Fruit fly (Drosophila melanogaster) whole organism, embryonic: Measurements from ENCODE around the gene cav.
A peak's percentile ranks its signal among the peaks of the same experiment; 100 is the strongest.

Experiments used
- Atf6 ChIP-seq: fragments of 200-800 bp; sonication (Bioruptor generic); IDR thresholded peaks from 2 replicates; pipeline ENCODE4 v1.3.6; 2022; ENCODE audit warnings: missing biosample characterization, missing genetic modification characterization
- CG10462 ChIP-seq: fragments of 200-800 bp; sonication (Bioruptor generic); optimal IDR thresholded peaks from 2 replicates; lab custom pipeline; 2016; ENCODE audit warnings: missing biosample characterization, missing genetic modification characterization
- CG11504 ChIP-seq: fragments of 200-800 bp; sonication (Bioruptor generic); optimal IDR thresholded peaks from 3 replicates; lab custom pipeline; 2019; ENCODE audit warnings: missing biosample characterization, mild to moderate bottlenecking, missing genetic modification characterization, moderate library complexity
- CG11560 ChIP-seq: fragments of 200-800 bp; sonication (Bioruptor generic); IDR thresholded peaks from 3 replicates; pipeline ENCODE4 v1.3.6; 2022; ENCODE audit warnings: missing biosample characterization, missing genetic modification characterization
- CG12104 ChIP-seq: fragments of 200-800 bp; sonication (Bioruptor generic); optimal IDR thresholded peaks from 3 replicates; lab custom pipeline; 2016; ENCODE audit warnings: missing biosample characterization, missing genetic modification characterization
- CG12391 ChIP-seq: fragments of 200-800 bp; sonication (Bioruptor generic); optimal IDR thresholded peaks from 3 replicates; lab custom pipeline; 2018; ENCODE audit warnings: missing biosample characterization, mild to moderate bottlenecking, missing genetic modification characterization, moderate library complexity
- CG15011 ChIP-seq: fragments of 200-800 bp; sonication (Bioruptor generic); optimal IDR thresholded peaks from 3 replicates; lab custom pipeline; 2018; ENCODE audit warnings: missing biosample characterization, mild to moderate bottlenecking, missing genetic modification characterization
- CG1647 ChIP-seq: fragments of 200-800 bp; sonication (Bioruptor generic); optimal IDR thresholded peaks from 3 replicates; lab custom pipeline; 2016; ENCODE audit warnings: missing biosample characterization, missing genetic modification characterization
- CG18764 ChIP-seq: fragments of 200-800 bp; sonication (Bioruptor generic); optimal IDR thresholded peaks from 3 replicates; lab custom pipeline; 2016; ENCODE audit warnings: missing biosample characterization, missing genetic modification characterization
- CG2120 ChIP-seq: fragments of 200-800 bp; sonication (Bioruptor generic); optimal IDR thresholded peaks from 3 replicates; lab custom pipeline; 2016; ENCODE audit warnings: missing biosample characterization, missing genetic modification characterization
- CG2889 ChIP-seq: fragments of 200-800 bp; sonication (Bioruptor generic); IDR thresholded peaks from 3 replicates; pipeline ENCODE4 v1.3.6; 2022; ENCODE audit warnings: missing biosample characterization, missing genetic modification characterization
- CG30020 ChIP-seq: fragments of 200-800 bp; optimal IDR thresholded peaks from 2 replicates; lab custom pipeline; 2019; ENCODE audit warnings: missing biosample characterization, mild to moderate bottlenecking, missing genetic modification characterization, moderate library complexity
- CG30431 ChIP-seq: fragments of 200-800 bp; sonication (Bioruptor generic); optimal IDR thresholded peaks from 2 replicates; lab custom pipeline; 2017; ENCODE audit warnings: missing biosample characterization, missing genetic modification characterization
- CG34224 ChIP-seq: fragments of 200-800 bp; sonication (Bioruptor generic); IDR thresholded peaks from 3 replicates; pipeline ENCODE4 v1.3.6; 2022; ENCODE audit warnings: missing biosample characterization, missing genetic modification characterization; ENCODE audit not compliant: partially characterized antibody
- CG3995 ChIP-seq: fragments of 200-800 bp; sonication (Bioruptor generic); optimal IDR thresholded peaks from 3 replicates; lab custom pipeline; 2016; ENCODE audit warnings: missing biosample characterization, missing genetic modification characterization
- CG4360 ChIP-seq: fragments of 200-800 bp; sonication (Bioruptor generic); IDR thresholded peaks from 2 replicates; pipeline ENCODE4 v1.3.6; 2022; ENCODE audit warnings: missing biosample characterization, missing genetic modification characterization
- CG4730 ChIP-seq: fragments of 200-800 bp; sonication (Bioruptor generic); IDR thresholded peaks from 2 replicates; pipeline ENCODE4 v1.3.6; 2022; ENCODE audit warnings: missing biosample characterization, missing genetic modification characterization
- CG4854 ChIP-seq: fragments of 200-800 bp; sonication (Bioruptor generic); optimal IDR thresholded peaks from 2 replicates; lab custom pipeline; 2016; ENCODE audit warnings: missing biosample characterization, missing genetic modification characterization, inconsistent platforms
- CG7963 ChIP-seq: fragments of 200-800 bp; sonication (Bioruptor generic); IDR thresholded peaks from 3 replicates; pipeline ENCODE4 v1.3.6; 2022; ENCODE audit warnings: missing biosample characterization, missing genetic modification characterization; ENCODE audit not compliant: partially characterized antibody
- CG9932 ChIP-seq: fragments of 200-800 bp; sonication (Bioruptor generic); IDR thresholded peaks from 2 replicates; pipeline ENCODE4 v1.3.6; 2022; ENCODE audit warnings: missing biosample characterization, missing genetic modification characterization
- CkIIα-i1 ChIP-seq: fragments of 200-800 bp; sonication (Bioruptor generic); IDR thresholded peaks from 2 replicates; pipeline ENCODE4 v1.3.6; 2022; ENCODE audit warnings: missing biosample characterization, missing genetic modification characterization
- D19A ChIP-seq: fragments of 200-800 bp; optimal IDR thresholded peaks from 3 replicates; lab custom pipeline; 2019; ENCODE audit warnings: missing biosample characterization, mild to moderate bottlenecking, missing genetic modification characterization, moderate library complexity
- Doc3 ChIP-seq: fragments of 200-800 bp; sonication (Bioruptor generic); IDR thresholded peaks from 3 replicates; pipeline ENCODE4 v1.3.6; 2022; ENCODE audit warnings: missing biosample characterization, missing genetic modification characterization; ENCODE audit not compliant: partially characterized antibody
- Ets97D ChIP-seq: fragments of 200-800 bp; sonication (Bioruptor generic); optimal IDR thresholded peaks from 3 replicates; lab custom pipeline; 2016; ENCODE audit warnings: missing biosample characterization, missing genetic modification characterization
- HmgZ ChIP-seq: fragments of 200-800 bp; sonication (Bioruptor generic); optimal IDR thresholded peaks from 2 replicates; lab custom pipeline; 2018; ENCODE audit warnings: missing biosample characterization, mild to moderate bottlenecking, missing genetic modification characterization
- Mad ChIP-seq: fragments of 200-800 bp; sonication (Bioruptor generic); optimal IDR thresholded peaks from 2 replicates; lab custom pipeline; 2016; ENCODE audit warnings: missing biosample characterization, missing genetic modification characterization
- NK7.1 ChIP-seq: fragments of 200-800 bp; sonication (Bioruptor generic); optimal IDR thresholded peaks from 3 replicates; lab custom pipeline; 2016; ENCODE audit warnings: missing biosample characterization, missing genetic modification characterization
- Neu2 ChIP-seq: fragments of 200-800 bp; sonication (Bioruptor generic); optimal IDR thresholded peaks from 3 replicates; lab custom pipeline; 2016; ENCODE audit warnings: missing biosample characterization, missing genetic modification characterization, borderline replicate concordance
- Nf-YB ChIP-seq: fragments of 200-800 bp; sonication (Bioruptor generic); optimal IDR thresholded peaks from 3 replicates; lab custom pipeline; 2019; ENCODE audit warnings: missing biosample characterization, mild to moderate bottlenecking, missing genetic modification characterization, moderate library complexity
- Sry-δ ChIP-seq: fragments of 200-800 bp; sonication (Bioruptor generic); optimal IDR thresholded peaks from 2 replicates; lab custom pipeline; 2016; ENCODE audit warnings: missing biosample characterization, missing genetic modification characterization
- al ChIP-seq: fragments of 200-800 bp; sonication (Bioruptor generic); IDR thresholded peaks from 2 replicates; pipeline ENCODE4 v1.3.6; 2022; ENCODE audit warnings: missing biosample characterization, missing genetic modification characterization
- crp ChIP-seq, 2 experiments: fragments of 200-800 bp; sonication (Bioruptor generic); optimal IDR thresholded peaks; 2 replicates in 1 of 2; 3 replicates in 1 of 2; lab custom pipeline; 2017; ENCODE audit warnings: missing biosample characterization in 2 of 2, missing genetic modification characterization in 2 of 2, mild to moderate bottlenecking in 1 of 2, moderate library complexity in 1 of 2
- da ChIP-seq: fragments of 200-800 bp; sonication (Bioruptor generic); optimal IDR thresholded peaks from 2 replicates; lab custom pipeline; 2016; ENCODE audit warnings: missing biosample characterization, missing genetic modification characterization
- danr ChIP-seq: fragments of 200-800 bp; sonication (Bioruptor generic); IDR thresholded peaks from 2 replicates; pipeline ENCODE4 v1.3.6; 2022; ENCODE audit warnings: missing biosample characterization, missing genetic modification characterization
- dpn ChIP-seq, 2 experiments: fragments of 200-800 bp; sonication (Bioruptor generic); optimal IDR thresholded peaks; 3 replicates each; lab custom pipeline; 2016; ENCODE audit warnings: missing biosample characterization in 2 of 2, missing genetic modification characterization in 2 of 2
- fd102C ChIP-seq: fragments of 200-800 bp; sonication (Bioruptor generic); optimal IDR thresholded peaks from 2 replicates; lab custom pipeline; 2018; ENCODE audit warnings: missing biosample characterization, mild to moderate bottlenecking, missing genetic modification characterization, moderate library complexity
- fd96Cb ChIP-seq: fragments of 200-800 bp; sonication (Bioruptor generic); optimal IDR thresholded peaks from 2 replicates; lab custom pipeline; 2018; ENCODE audit warnings: missing biosample characterization, mild to moderate bottlenecking, missing genetic modification characterization, moderate library complexity
- gfzf ChIP-seq: fragments of 200-800 bp; sonication (Bioruptor generic); optimal IDR thresholded peaks from 2 replicates; lab custom pipeline; 2016; ENCODE audit warnings: missing biosample characterization, mild to moderate bottlenecking, missing genetic modification characterization, moderate library complexity
- h ChIP-seq: fragments of >200 bp; optimal IDR thresholded peaks from 2 replicates; lab custom pipeline; 2017
- ind ChIP-seq: fragments of 200-800 bp; sonication (Bioruptor generic); optimal IDR thresholded peaks from 3 replicates; lab custom pipeline; 2016; ENCODE audit warnings: missing biosample characterization, missing genetic modification characterization
- pfk ChIP-seq: fragments of 200-800 bp; sonication (Bioruptor generic); optimal IDR thresholded peaks from 2 replicates; lab custom pipeline; 2018; ENCODE audit warnings: missing biosample characterization, mild to moderate bottlenecking, missing genetic modification characterization, moderate library complexity
- psq ChIP-seq: fragments of 200-800 bp; sonication (Bioruptor generic); optimal IDR thresholded peaks from 2 replicates; lab custom pipeline; 2017; ENCODE audit warnings: missing biosample characterization, missing genetic modification characterization
- ranshi ChIP-seq: fragments of 200-800 bp; sonication (Bioruptor generic); IDR thresholded peaks from 2 replicates; pipeline ENCODE4 v1.3.6; 2022; ENCODE audit warnings: missing biosample characterization, missing genetic modification characterization
- rib ChIP-seq: fragments of 200-800 bp; sonication (Bioruptor generic); IDR thresholded peaks from 2 replicates; pipeline ENCODE4 v1.3.6; 2022; ENCODE audit warnings: missing biosample characterization, missing genetic modification characterization
- tna ChIP-seq: fragments of 200-800 bp; sonication (Bioruptor generic); IDR thresholded peaks from 2 replicates; pipeline ENCODE4 v1.3.6; 2022; ENCODE audit warnings: missing biosample characterization, missing genetic modification characterization; ENCODE audit not compliant: partially characterized antibody
- trem ChIP-seq: fragments of 200-800 bp; optimal IDR thresholded peaks from 3 replicates; lab custom pipeline; 2019; ENCODE audit warnings: missing biosample characterization, mild to moderate bottlenecking, missing genetic modification characterization, moderate library complexity
- twi ChIP-seq: fragments of 200-800 bp; optimal IDR thresholded peaks from 2 replicates; lab custom pipeline; 2019; ENCODE audit warnings: missing biosample characterization, mild to moderate bottlenecking, missing genetic modification characterization, moderate library complexity
- tx ChIP-seq: fragments of 200-800 bp; sonication (Bioruptor generic); optimal IDR thresholded peaks from 2 replicates; lab custom pipeline; 2016; ENCODE audit warnings: missing biosample characterization, missing genetic modification characterization

The cav gene

dm6 chr3R:24221334-24222302 is 715 bp downstream of the cav start, which contains the start of gene twin (continued):
- TF ChIP-seq HmgZ (tag; lab: Kevin White, UChicago) (peak; percentile 47), CG7963 (GFP tag; lab: Robert Waterston, UW) (0 out of 3 replicates have a peak, but pooled peaks have one; percentile 48), rib (peak; percentile 56), Neu2 (GFP tag; lab: Kevin White, UChicago) (no peak), psq (peak; percentile 99), gfzf (GFP tag; lab: Kevin White, UChicago) (peak; percentile 33), tna (GFP tag; lab: Robert Waterston, UW) (peak; percentile 35; the same call in 1 of the 2 replicates), da (GFP tag; lab: Kevin White, UChicago) (peak; percentile 2), pfk (GFP tag; lab: Kevin White, UChicago) (no peak), D19A (tag; lab: Kevin White, UChicago) (peak; percentile 39), Mad (GFP tag; lab: Kevin White, UChicago) (peak; percentile 64), CG4730 (GFP tag; lab: Robert Waterston, UW) (no peak), CG30020 (tag; lab: Kevin White, UChicago) (peak; percentile 64), CG11560 (tag; lab: Robert Waterston, UW) (peak; percentile 58; the same call in 2 of the 3 replicates), crp (GFP tag; optimal IDR thresholded peaks at IDR 0.05; lab: Kevin White, UChicago) (no peak), CG18764 (GFP tag; lab: Kevin White, UChicago) (peak; percentile 56), trem (peak; percentile 99), h (lab: Kevin White, UChicago) (no peak), Nf-YB (peak; percentile 37), Doc3 (GFP tag; lab: Robert Waterston, UW) (peak; percentile 63), fd102C (GFP tag; lab: Kevin White, UChicago) (no peak), NK7.1 (GFP tag; lab: Kevin White, UChicago) (peak; percentile 25), fd96Cb (tag; lab: Kevin White, UChicago) (peak; percentile 21), CG9932 (GFP tag; lab: Robert Waterston, UW) (peak; percentile 88), ind (peak; percentile 64), CG10462 (GFP tag; lab: Kevin White, UChicago) (no peak), CG2889 (GFP tag; lab: Robert Waterston, UW) (0 out of 3 replicates have a peak, but pooled peaks have one; percentile 23), CG2120 (GFP tag; lab: Kevin White, UChicago) (peak; percentile 86), danr (GFP tag; lab: Robert Waterston, UW) (0 out of 2 replicates have a peak, but pooled peaks have one; percentile 35), Ets97D (GFP tag; lab: Kevin White, UChicago) (peak; percentile 79), twi (tag; lab: Kevin White, UChicago) (peak; percentile 38), dpn (GFP tag; optimal IDR thresholded peaks at IDR 0.05; lab: Kevin White, UChicago) (peak; percentile 65 to 67), CG3995 (GFP tag; lab: Kevin White, UChicago) (peak; percentile 22), CG4854 (peak; percentile 21), CG15011 (GFP tag; lab: Kevin White, UChicago) (no peak), CG11504 (tag; lab: Kevin White, UChicago) (no peak), CG1647 (GFP tag; lab: Kevin White, UChicago) (no peak), CkIIα-i1 (GFP tag; lab: Robert Waterston, UW) (no peak), Sry-δ (GFP tag; lab: Kevin White, UChicago) (peak; percentile 73), CG30431 (GFP tag; lab: Kevin White, UChicago) (no peak), tx (GFP tag; lab: Kevin White, UChicago) (peak; percentile 72), Atf6 (GFP tag; lab: Robert Waterston, UW) (peak; percentile 59; the same call in 1 of the 2 replicates), CG12104 (no peak), CG4360 (GFP tag; lab: Robert Waterston, UW) (peak; percentile 15; the same call in 1 of the 2 replicates), ranshi (GFP tag; lab: Robert Waterston, UW) (no peak), CG34224 (GFP tag; lab: Robert Waterston, UW) (peak; percentile 70), al (peak; percentile 43), CG12391 (tag; lab: Kevin White, UChicago) (peak; percentile 75)
